Fruit fly (Drosophila melanogaster) whole organism, wandering third instar larva: Measurements from ENCODE around the gene Sry-beta.
A peak's percentile ranks its signal among the peaks of the same experiment; 100 is the strongest.

Source experiments
- Abd-B ChIP-seq: fragments of >200 bp; optimal IDR thresholded peaks from 2 replicates; lab custom pipeline; 2017; ENCODE audit warnings: missing biosample characterization, missing genetic modification characterization
- CG32264 ChIP-seq: fragments of 200-800 bp; sonication (Bioruptor generic); optimal IDR thresholded peaks from 2 replicates; lab custom pipeline; 2016; ENCODE audit warnings: missing biosample characterization, missing genetic modification characterization
- CG9705 ChIP-seq: fragments of 200-800 bp; sonication (Bioruptor generic); optimal IDR thresholded peaks from 2 replicates; lab custom pipeline; 2018; ENCODE audit warnings: missing biosample characterization, mild to moderate bottlenecking, missing genetic modification characterization
- CrebA ChIP-seq: fragments of 200-800 bp; sonication (Bioruptor generic); optimal IDR thresholded peaks from 2 replicates; lab custom pipeline; 2016; ENCODE audit warnings: missing biosample characterization, mild to moderate bottlenecking, missing genetic modification characterization, borderline replicate concordance
- Dif ChIP-seq: fragments of 200-275, 200-300 bp; sonication (Bioruptor generic); optimal IDR thresholded peaks from 2 replicates; lab custom pipeline; 2018; ENCODE audit warnings: missing biosample characterization, missing genetic modification characterization; ENCODE audit not compliant: partially characterized antibody
- GATAd ChIP-seq: sonication (Bioruptor generic); optimal IDR thresholded peaks from 2 replicates; lab custom pipeline; 2016; ENCODE audit warnings: missing biosample characterization, missing genetic modification characterization
- HLH106 ChIP-seq: fragments of 200-800 bp; optimal IDR thresholded peaks from 3 replicates; lab custom pipeline; 2019; ENCODE audit warnings: missing biosample characterization, mild to moderate bottlenecking, missing genetic modification characterization, moderate library complexity
- Hnf4 ChIP-seq: fragments of 200-800 bp; sonication (Bioruptor generic); optimal IDR thresholded peaks from 2 replicates; lab custom pipeline; 2016; ENCODE audit warnings: missing biosample characterization, mild to moderate bottlenecking, missing genetic modification characterization
- Hr78 ChIP-seq: fragments of >200 bp; optimal IDR thresholded peaks from 2 replicates; lab custom pipeline; 2017; ENCODE audit warnings: missing biosample characterization, missing genetic modification characterization
- Hr83 ChIP-seq: fragments of 200-300 bp; sonication (Bioruptor generic); optimal IDR thresholded peaks from 2 replicates; lab custom pipeline; 2016; ENCODE audit warnings: missing biosample characterization, mild to moderate bottlenecking, missing genetic modification characterization, moderate library complexity; ENCODE audit not compliant: poor library complexity, severe bottlenecking
- Myc ChIP-seq: fragments of >200 bp; optimal IDR thresholded peaks from 2 replicates; lab custom pipeline; 2017
- N ChIP-seq: fragments of >200 bp; optimal IDR thresholded peaks from 2 replicates; lab custom pipeline; 2018; ENCODE audit warnings: missing biosample characterization, missing external identifiers, missing genetic modification characterization
- OdsH ChIP-seq: fragments of 200-800 bp; sonication (Bioruptor generic); optimal IDR thresholded peaks from 2 replicates; lab custom pipeline; 2016; ENCODE audit warnings: missing biosample characterization, mild to moderate bottlenecking, missing genetic modification characterization
- Rel ChIP-seq, 2 experiments: fragments of 200-800 bp; sonication (Bioruptor generic) in 1 of 2; optimal IDR thresholded peaks; 2 replicates in 1 of 2; 3 replicates in 1 of 2; lab custom pipeline; 2016 to 2019; ENCODE audit warnings: mild to moderate bottlenecking in 2 of 2, missing biosample characterization in 2 of 2, missing genetic modification characterization in 2 of 2, moderate library complexity in 1 of 2
- Sp1 ChIP-seq: fragments of 200-800 bp; sonication (Bioruptor generic); optimal IDR thresholded peaks from 3 replicates; lab custom pipeline; 2019; ENCODE audit warnings: missing biosample characterization, mild to moderate bottlenecking, missing genetic modification characterization, moderate library complexity
- Vsx2 ChIP-seq: fragments of 200-300, 225-300 bp; sonication (Bioruptor generic); optimal IDR thresholded peaks from 2 replicates; lab custom pipeline; 2018; ENCODE audit warnings: missing biosample characterization, missing genetic modification characterization; ENCODE audit not compliant: partially characterized antibody
- br ChIP-seq: fragments of 200-800 bp; sonication (Bioruptor generic); optimal IDR thresholded peaks from 2 replicates; lab custom pipeline; 2016; ENCODE audit warnings: missing biosample characterization, missing genetic modification characterization
- brk ChIP-seq: fragments of 200-800 bp; sonication (Bioruptor generic); optimal IDR thresholded peaks from 2 replicates; lab custom pipeline; 2016; ENCODE audit warnings: missing biosample characterization, mild to moderate bottlenecking, missing genetic modification characterization
- dl ChIP-seq, 2 experiments: fragments of 175-275, 200-275 bp in 1 of 2; fragments of 200-275 bp in 1 of 2; sonication (Bioruptor generic); optimal IDR thresholded peaks; lab custom pipeline; 2018; ENCODE audit warnings: mild to moderate bottlenecking in 2 of 2, missing biosample characterization in 2 of 2, missing genetic modification characterization in 2 of 2, moderate library complexity in 2 of 2; ENCODE audit not compliant: partially characterized antibody in 2 of 2, insufficient read depth in 1 of 2
- dmrt93B ChIP-seq: fragments of 200-800 bp; sonication (Bioruptor generic); optimal IDR thresholded peaks from 2 replicates; lab custom pipeline; 2018; ENCODE audit warnings: missing biosample characterization, mild to moderate bottlenecking, missing genetic modification characterization
- dsf ChIP-seq: sonication (Bioruptor generic); optimal IDR thresholded peaks from 2 replicates; lab custom pipeline; 2016; ENCODE audit warnings: missing biosample characterization, missing genetic modification characterization, borderline replicate concordance
- ey ChIP-seq: fragments of 200-800 bp; sonication (Bioruptor generic); optimal IDR thresholded peaks from 2 replicates; lab custom pipeline; 2016; ENCODE audit warnings: missing biosample characterization, missing genetic modification characterization
- foxo ChIP-seq, 2 experiments: fragments of 200-800 bp; sonication (Bioruptor generic); optimal IDR thresholded peaks; 2 replicates in 1 of 2; 3 replicates in 1 of 2; lab custom pipeline; 2016 to 2017; ENCODE audit warnings: missing biosample characterization in 2 of 2, missing genetic modification characterization in 2 of 2
- fru ChIP-seq: fragments of 200-800 bp; sonication (Bioruptor generic); optimal IDR thresholded peaks from 3 replicates; lab custom pipeline; 2016; ENCODE audit warnings: missing biosample characterization, mild to moderate bottlenecking, missing genetic modification characterization
- h ChIP-seq: fragments of 200-800 bp; sonication (Bioruptor generic); optimal IDR thresholded peaks from 3 replicates; lab custom pipeline; 2016; ENCODE audit warnings: missing biosample characterization, mild to moderate bottlenecking, missing genetic modification characterization
- jim ChIP-seq: fragments of 175-275, 200-325 bp; sonication (Bioruptor generic); optimal IDR thresholded peaks from 2 replicates; lab custom pipeline; 2016; ENCODE audit warnings: missing biosample characterization, mild to moderate bottlenecking, missing genetic modification characterization
- lola ChIP-seq: fragments of >200 bp; optimal IDR thresholded peaks from 2 replicates; lab custom pipeline; 2017; ENCODE audit warnings: missing biosample characterization, missing genetic modification characterization
- pan ChIP-seq: fragments of >200 bp; optimal IDR thresholded peaks from 2 replicates; lab custom pipeline; 2017
- psq ChIP-seq: fragments of 200-800 bp; sonication (Bioruptor generic); optimal IDR thresholded peaks from 3 replicates; lab custom pipeline; 2017; ENCODE audit warnings: missing biosample characterization, mild to moderate bottlenecking, missing genetic modification characterization, moderate library complexity
- rgr ChIP-seq: fragments of 200-800 bp; sonication (Bioruptor generic); optimal IDR thresholded peaks from 3 replicates; lab custom pipeline; 2016; ENCODE audit warnings: missing biosample characterization, mild to moderate bottlenecking, missing genetic modification characterization
- sage ChIP-seq: fragments of 200-800 bp; sonication (Bioruptor generic); optimal IDR thresholded peaks from 2 replicates; lab custom pipeline; 2016; ENCODE audit warnings: missing biosample characterization, mild to moderate bottlenecking, missing genetic modification characterization
- sv ChIP-seq: fragments of 200-800 bp; sonication (Bioruptor generic); optimal IDR thresholded peaks from 3 replicates; lab custom pipeline; 2016; ENCODE audit warnings: missing biosample characterization, missing genetic modification characterization
- tai ChIP-seq: sonication (Bioruptor generic); optimal IDR thresholded peaks from 2 replicates; lab custom pipeline; 2016; ENCODE audit warnings: missing biosample characterization, missing genetic modification characterization
- usp ChIP-seq: fragments of >200 bp; optimal IDR thresholded peaks from 2 replicates; lab custom pipeline; 2017; ENCODE audit warnings: missing biosample characterization, missing genetic modification characterization
- woc ChIP-seq: sonication (Bioruptor generic); optimal IDR thresholded peaks from 2 replicates; lab custom pipeline; 2016; ENCODE audit warnings: missing biosample characterization, mild to moderate bottlenecking, missing genetic modification characterization

The Sry-beta gene

DNA sequence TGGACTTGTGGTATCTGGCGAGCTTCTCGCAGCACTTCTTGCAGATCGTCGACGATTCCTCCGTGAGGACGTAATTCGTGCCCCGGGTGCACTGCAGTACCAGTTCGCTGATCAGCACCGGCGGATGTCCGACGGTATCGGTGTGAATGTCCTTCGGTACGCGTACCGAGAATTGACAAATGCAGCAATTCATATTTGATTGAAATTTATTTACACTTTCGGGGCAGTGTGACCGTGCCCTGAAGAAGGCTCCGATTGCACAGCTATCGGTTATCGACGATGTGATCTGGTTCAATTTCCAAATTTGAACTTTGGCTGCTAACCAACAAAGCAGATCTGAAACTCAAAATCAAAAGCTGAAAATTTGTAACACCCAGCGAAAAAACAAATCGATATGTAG, 2.9 kb upstream of the Sry-beta start, which contains the start of gene ZIPIC:
Gene ZIPIC, minus strand, starts transcription at position 262 of the 400 bp plus-strand sequence.
- TF ChIP-seq dsf (GFP tag; lab: Kevin White, UChicago) (no peak), dmrt93B (GFP tag; lab: Kevin White, UChicago) (no peak), sv (GFP tag; lab: Kevin White, UChicago) (no peak), Myc (lab: Kevin White, UChicago) (no peak), tai (no peak), Rel (GFP tag; optimal IDR thresholded peaks at IDR 0.05; lab: Kevin White, UChicago) (no peak), Rel (tag; optimal IDR thresholded peaks at IDR 0.05; lab: Kevin White, UChicago) (no peak)

DNA sequence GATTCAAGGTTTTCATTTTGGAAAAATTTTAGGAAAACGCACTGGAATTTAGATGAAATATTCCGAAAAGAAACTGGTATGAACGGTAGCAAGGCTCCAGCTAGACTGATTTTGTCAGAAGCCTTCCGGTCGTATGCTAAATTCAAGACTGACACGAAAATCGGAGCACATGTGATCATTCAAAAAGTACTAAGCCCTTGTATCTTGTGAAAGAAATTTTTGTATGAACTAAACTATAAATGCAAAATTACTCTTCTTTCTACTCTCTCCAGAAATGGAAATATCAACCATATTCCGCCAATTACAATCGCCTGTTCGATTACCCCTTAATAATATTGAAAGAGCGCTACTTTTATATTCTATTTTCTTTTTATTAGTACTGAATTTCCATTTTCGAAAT, 1.9 kb upstream of the Sry-beta start, which contains the start of gene ocn:
Gene ocn, minus strand, starts transcription at position 101 of the 400 bp plus-strand sequence.
- no peak for TF ChIP-seq rgr (GFP tag; lab: Kevin White, UChicago)
- no peak for TF ChIP-seq dmrt93B (GFP tag; lab: Kevin White, UChicago)
- no peak for TF ChIP-seq Hnf4
- no peak for TF ChIP-seq br (GFP tag; lab: Kevin White, UChicago)
- TF ChIP-seq Sp1 (GFP tag; lab: Kevin White, UChicago), result no peak
- TF ChIP-seq Abd-B (GFP tag; lab: Kevin White, UChicago), result no peak
- no peak for TF ChIP-seq jim
- TF ChIP-seq lola, result no peak
- TF ChIP-seq Hr83 (GFP tag; lab: Kevin White, UChicago), result no peak
- TF ChIP-seq woc (GFP tag; lab: Kevin White, UChicago), result no peak
- no peak for TF ChIP-seq pan (lab: Kevin White, UChicago)
- no peak for TF ChIP-seq HLH106 (tag; lab: Kevin White, UChicago)
- TF ChIP-seq usp (GFP tag; lab: Kevin White, UChicago), result no peak
- no peak for TF ChIP-seq OdsH
- no peak for TF ChIP-seq sage (GFP tag; lab: Kevin White, UChicago)
- no peak for TF ChIP-seq CG32264 (GFP tag; lab: Kevin White, UChicago)
- no peak for TF ChIP-seq psq (GFP tag; lab: Kevin White, UChicago)
- TF ChIP-seq CrebA (GFP tag; lab: Kevin White, UChicago), result no peak
- TF ChIP-seq Dif (GFP tag; lab: Kevin White, UChicago), result no peak
- TF ChIP-seq foxo (GFP tag; optimal IDR thresholded peaks at IDR 0.05; lab: Kevin White, UChicago), result no peak
- TF ChIP-seq, all 38 proteins: peak for 0

DNA sequence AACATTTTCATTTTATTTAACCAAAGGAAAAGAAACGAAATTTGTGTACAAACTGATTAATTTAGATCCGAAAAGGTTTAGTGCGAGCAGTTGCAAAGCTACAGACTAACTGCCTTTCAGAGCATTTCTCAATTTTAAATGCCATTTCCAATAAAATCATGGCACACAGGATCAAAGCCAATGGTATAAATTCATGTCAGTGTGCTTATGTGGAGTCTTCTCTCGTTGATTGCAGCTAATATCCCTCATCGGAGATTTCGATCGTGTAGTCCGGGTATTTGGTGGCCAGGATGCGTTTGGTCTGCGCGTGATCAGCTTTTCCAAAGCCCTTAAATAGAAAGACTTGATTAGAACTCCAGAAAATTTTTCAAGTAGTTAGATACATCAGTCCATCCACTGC, 891 bp upstream of the Sry-beta start, which contains the start of gene janB:
Gene janB, minus strand, starts transcription at position 101 of the 400 bp plus-strand sequence.
- TF ChIP-seq lola, result no peak
- TF ChIP-seq N, result no peak
- no peak for TF ChIP-seq CrebA (GFP tag; lab: Kevin White, UChicago)
- TF ChIP-seq Hr78 (GFP tag; lab: Kevin White, UChicago), result no peak
- TF ChIP-seq Sp1 (GFP tag; lab: Kevin White, UChicago), result no peak
- TF ChIP-seq br (GFP tag; lab: Kevin White, UChicago), result no peak
- no peak for TF ChIP-seq usp (GFP tag; lab: Kevin White, UChicago)
- TF ChIP-seq dl (GFP tag; optimal IDR thresholded peaks at IDR 0.05; lab: Kevin White, UChicago; ENCODE audit: insufficient read depth in 1 of 2, partially characterized antibody in 2 of 2), result no peak
- TF ChIP-seq sv (GFP tag; lab: Kevin White, UChicago), result no peak
- no peak for TF ChIP-seq dsf (GFP tag; lab: Kevin White, UChicago)
- TF ChIP-seq Dif (GFP tag; lab: Kevin White, UChicago), result no peak
- TF ChIP-seq psq (GFP tag; lab: Kevin White, UChicago), result no peak
- TF ChIP-seq ey (GFP tag; lab: Kevin White, UChicago), result no peak

- TF ChIP-seq foxo (GFP tag; optimal IDR thresholded peaks at IDR 0.05; lab: Kevin White, UChicago) (no peak), jim (no peak), lola (no peak), tai (no peak), OdsH (no peak)
These were observed 1.4 kb downstream of the Sry-beta start for dm6 chr3R:30040879-30041278.

- TF ChIP-seq Rel (GFP tag; optimal IDR thresholded peaks at IDR 0.05; lab: Kevin White, UChicago), result no peak
- TF ChIP-seq Rel (tag; optimal IDR thresholded peaks at IDR 0.05; lab: Kevin White, UChicago), result no peak
- peak; percentile 18 for TF ChIP-seq Dif (GFP tag; lab: Kevin White, UChicago)
- peak; percentile 73 for TF ChIP-seq ey (GFP tag; lab: Kevin White, UChicago)
- no peak for TF ChIP-seq GATAd (GFP tag; lab: Kevin White, UChicago)
- TF ChIP-seq HLH106 (tag; lab: Kevin White, UChicago), result peak; percentile 75
- no peak for TF ChIP-seq woc (GFP tag; lab: Kevin White, UChicago)
- TF ChIP-seq OdsH, result peak; percentile 61
- TF ChIP-seq sage (GFP tag; lab: Kevin White, UChicago), result no peak
- TF ChIP-seq Abd-B (GFP tag; lab: Kevin White, UChicago), result no peak
- peak; percentile 5 for TF ChIP-seq CG32264 (GFP tag; lab: Kevin White, UChicago)
- TF ChIP-seq dl (GFP tag; optimal IDR thresholded peaks at IDR 0.05; lab: Kevin White, UChicago; ENCODE audit: insufficient read depth in 1 of 2, partially characterized antibody in 2 of 2), result no peak
- TF ChIP-seq sv (GFP tag; lab: Kevin White, UChicago), result peak; percentile 81
- TF ChIP-seq dmrt93B (GFP tag; lab: Kevin White, UChicago), result no peak
- TF ChIP-seq Hnf4, result no peak
- no peak for TF ChIP-seq br (GFP tag; lab: Kevin White, UChicago)
- peak; percentile 97 for TF ChIP-seq Hr83 (GFP tag; lab: Kevin White, UChicago)
- no peak for TF ChIP-seq Hr78 (GFP tag; lab: Kevin White, UChicago)
- TF ChIP-seq Myc (lab: Kevin White, UChicago), result no peak
- TF ChIP-seq lola, result no peak
- no peak for TF ChIP-seq Vsx2 (GFP tag; lab: Kevin White, UChicago)
- TF ChIP-seq h (GFP tag; lab: Kevin White, UChicago), result no peak
- peak; percentile 80 for TF ChIP-seq rgr (GFP tag; lab: Kevin White, UChicago)
- TF ChIP-seq brk (GFP tag; lab: Kevin White, UChicago), result no peak
- TF ChIP-seq CG9705 (GFP tag; lab: Kevin White, UChicago), result peak; percentile 70
- TF ChIP-seq fru (GFP tag; lab: Kevin White, UChicago), result no peak
These were observed 3.7 kb downstream of the Sry-beta start, which contains the start of gene Sry-delta for dm6 chr3R:30043139-30043744. TSS of gene Sry-delta (plus strand) at chr3R:30043341.
